Fruit fly (Drosophila melanogaster) whole organism, pupa: Measurements from ENCODE around the gene mRpS18A.

Experiments used
- CG12605 ChIP-seq: fragments of 200-800 bp; sonication (Bioruptor generic); IDR thresholded peaks from 2 replicates; pipeline ENCODE4 v1.3.6; 2022; ENCODE audit warnings: missing biosample characterization, missing genetic modification characterization
- CG9948 ChIP-seq: fragments of 200-800 bp; sonication (Bioruptor generic); optimal IDR thresholded peaks from 2 replicates; lab custom pipeline; 2018; ENCODE audit warnings: missing biosample characterization, mild to moderate bottlenecking, missing genetic modification characterization, moderate library complexity

dm6 chr3R:8524277-8524676 lies 38.1 kb downstream of the mRpS18A start:
- TF ChIP-seq CG9948 (tag; lab: Kevin White, UChicago) (no peak), CG12605 (GFP tag; lab: Robert Waterston, UW) (no peak)
